Worm (Caenorhabditis elegans) whole organism, L2 larva: ENCODE measurements around the gene F35H12.1.

ENCODE experiments used
- ceh-16 ChIP-seq: fragments of 150-350 bp; optimal IDR thresholded peaks from 2 replicates; lab custom pipeline; 2014; ENCODE audit warnings: missing biosample characterization, missing genetic modification characterization
- egl-27 ChIP-seq: sonication (generic microtip); optimal IDR thresholded peaks from 3 replicates; lab custom pipeline; 2017; ENCODE audit warnings: missing biosample characterization, missing genetic modification reagents, missing genetic modification characterization
- elt-3 ChIP-seq: sonication (generic microtip); optimal IDR thresholded peaks from 2 replicates; lab custom pipeline; 2017; ENCODE audit warnings: missing biosample characterization, missing genetic modification characterization
- fos-1 ChIP-seq: fragments of 150-350 bp; optimal IDR thresholded peaks from 2 replicates; lab custom pipeline; 2014; ENCODE audit warnings: missing biosample characterization, missing genetic modification characterization
- gmeb-1 ChIP-seq: fragments of 150-350 bp; optimal IDR thresholded peaks from 2 replicates; lab custom pipeline; 2014; ENCODE audit warnings: missing biosample characterization, missing genetic modification characterization
- lin-39 ChIP-seq: fragments of 150-350 bp; optimal IDR thresholded peaks from 2 replicates; lab custom pipeline; 2014; ENCODE audit warnings: missing biosample characterization, missing genetic modification reagents, missing genetic modification characterization
- mab-5 ChIP-seq: fragments of 150-350 bp; optimal IDR thresholded peaks from 2 replicates; lab custom pipeline; 2014; ENCODE audit warnings: missing biosample characterization, missing genetic modification characterization
- mdl-1 ChIP-seq, 2 experiments: fragments of 150-350 bp in 1 of 2; sonication (generic microtip) in 1 of 2; optimal IDR thresholded peaks; 2 replicates each; lab custom pipeline; 2017; ENCODE audit warnings: missing biosample characterization in 2 of 2, missing genetic modification characterization in 2 of 2
- nhr-11 ChIP-seq: fragments of 150-350 bp; optimal IDR thresholded peaks from 2 replicates; lab custom pipeline; 2014; ENCODE audit warnings: missing biosample characterization, missing genetic modification characterization
- nhr-237 ChIP-seq: fragments of 150-350 bp; optimal IDR thresholded peaks from 2 replicates; lab custom pipeline; 2014; ENCODE audit warnings: missing biosample characterization, missing genetic modification characterization
- nhr-77 ChIP-seq: fragments of 150-350 bp; optimal IDR thresholded peaks from 2 replicates; lab custom pipeline; 2014; ENCODE audit warnings: missing biosample characterization, missing genetic modification characterization
- sem-4 ChIP-seq: fragments of 150-350 bp; optimal IDR thresholded peaks from 2 replicates; lab custom pipeline; 2014; ENCODE audit warnings: missing biosample characterization, missing genetic modification reagents, missing genetic modification characterization
- unc-62 ChIP-seq: fragments of 150-350 bp; optimal IDR thresholded peaks from 2 replicates; lab custom pipeline; 2014; ENCODE audit warnings: missing biosample characterization, missing genetic modification reagents, missing genetic modification characterization
- ztf-4 ChIP-seq: fragments of 150-350 bp; optimal IDR thresholded peaks from 2 replicates; lab custom pipeline; 2014; ENCODE audit warnings: missing biosample characterization, missing genetic modification characterization

- TF ChIP-seq mdl-1 (tag; optimal IDR thresholded peaks at IDR 0.05; lab: Kevin White, UChicago): no peak
- no peak for TF ChIP-seq nhr-237
- TF ChIP-seq nhr-77 (tag; lab: Kevin White, UChicago): no peak
- no peak for TF ChIP-seq nhr-11 (tag; lab: Kevin White, UChicago)
- no peak for TF ChIP-seq ceh-16 (tag; lab: Kevin White, UChicago)
- no peak for TF ChIP-seq egl-27 (tag; lab: Kevin White, UChicago)
- TF ChIP-seq fos-1 (tag; lab: Kevin White, UChicago): no peak
- no peak for TF ChIP-seq elt-3 (tag; lab: Kevin White, UChicago)
- no peak for TF ChIP-seq mab-5
- no peak for TF ChIP-seq unc-62 (GFP tag; lab: Kevin White, UChicago)
- TF ChIP-seq sem-4: no peak
- TF ChIP-seq gmeb-1 (tag; lab: Kevin White, UChicago): no peak
- TF ChIP-seq lin-39 (tag; lab: Kevin White, UChicago): no peak
- TF ChIP-seq ztf-4 (tag; lab: Kevin White, UChicago): no peak
Observed at ce11 chrX:926125-926524, 7.5 kb upstream of the F35H12.1 start.
